Worm (Caenorhabditis elegans): ENCODE data around the gene swt-3.

DNA sequence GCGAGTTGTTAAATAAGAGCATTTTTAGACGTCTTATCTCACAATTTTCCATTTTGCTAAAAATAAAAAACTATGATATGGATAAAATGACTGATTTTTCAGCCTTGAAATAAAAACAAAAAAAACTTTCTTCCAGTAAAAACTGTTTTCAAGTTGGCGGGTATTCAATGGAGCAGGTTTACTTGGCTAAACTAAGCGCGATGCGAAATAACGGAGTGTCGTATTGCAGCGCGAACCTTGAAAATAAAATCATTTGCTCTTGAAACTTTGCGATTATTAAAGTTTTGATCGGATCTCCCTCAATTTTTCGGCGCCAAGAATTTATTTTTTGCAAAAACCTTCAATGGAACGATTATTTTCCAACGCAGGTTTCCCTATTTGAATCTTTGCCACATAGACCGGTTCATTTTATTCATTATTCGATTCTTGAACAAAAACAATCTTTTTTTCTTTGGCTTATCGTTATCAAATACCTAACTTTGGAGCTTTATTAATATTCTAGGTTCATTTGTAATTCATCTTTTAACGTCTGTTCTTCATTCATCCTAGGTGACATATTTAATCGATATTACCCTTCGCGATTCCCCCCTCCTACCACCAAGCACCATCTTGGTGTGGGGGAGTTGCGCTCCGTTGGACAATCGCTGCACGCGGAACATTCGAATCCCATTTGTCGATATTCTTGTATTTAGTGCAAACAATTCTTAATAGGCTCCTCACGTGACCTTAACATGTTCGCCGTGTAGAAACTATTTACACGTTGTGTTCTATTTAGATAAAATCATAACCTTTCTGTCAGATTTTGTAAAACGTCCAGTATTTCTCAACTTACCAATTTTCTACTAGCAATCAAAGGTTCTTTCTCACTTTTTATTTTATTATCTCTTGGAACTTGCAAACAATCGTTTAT, 45.7 kb downstream of the swt-3 start, which contains the start of the genes orc-5 and cyb-1:
- TF ChIP-seq sea-1 (GFP tag; conservative IDR thresholded peaks at IDR 0.05) (no peak), ama-1 (optimal IDR thresholded peaks at IDR 0.05) (no peak), hnd-1 (tag; optimal IDR thresholded peaks at IDR 0.05) (no peak), flt-1 (GFP tag; IDR thresholded peaks at IDR 0.05) (no peak)
